Worm (Caenorhabditis elegans) whole organism, late embryonic: ENCODE data around the gene T05A8.2.
"Not testable (repeated sequence)": the region's sequence is repeated elsewhere in the genome, so short reads cannot be mapped to it uniquely, and the experiment has no call there.

ENCODE experiments used
- K09A11.1 ChIP-seq: sonication (generic microtip); optimal IDR thresholded peaks from 2 replicates; lab custom pipeline; 2017; ENCODE audit warnings: antibody characterized with exemption, mild to moderate bottlenecking, missing genetic modification characterization, missing compliant biosample characterization; ENCODE audit not compliant: insufficient read depth
- gmeb-2 ChIP-seq: sonication (generic microtip); optimal IDR thresholded peaks from 2 replicates; lab custom pipeline; 2016; ENCODE audit warnings: missing genetic modification characterization, inconsistent platforms, missing compliant biosample characterization
- tbx-2 ChIP-seq: sonication (generic microtip); optimal IDR thresholded peaks from 2 replicates; lab custom pipeline; 2016; ENCODE audit warnings: missing genetic modification characterization, missing compliant biosample characterization

Gene T05A8.2

ce11 chrII:2665081-2665480 is 45.7 kb downstream of the T05A8.2 start, which contains the start of gene F22E5.2:
TSS of gene F22E5.2 (plus strand) at chrII:2665381.
- not testable (repeated sequence) for TF ChIP-seq gmeb-2, K09A11.1, tbx-2 (tag; lab: Kevin White, UChicago)
